Worm (Caenorhabditis elegans): ENCODE data around the gene R13H4.7.
A peak's percentile ranks its signal among the peaks of the same experiment; 100 is the strongest.

Gene R13H4.7

ce11 chrV:11852305-11852704 is 15.7 kb downstream of the R13H4.7 start:
- peak; percentile 60 for TF ChIP-seq fkh-8 (tag; optimal IDR thresholded peaks at IDR 0.05)
- no peak for TF ChIP-seq skn-1 (tag; optimal IDR thresholded peaks at IDR 0.05)
- TF ChIP-seq nhr-47 (tag; optimal IDR thresholded peaks at IDR 0.05) = peak; percentile 34
- no peak for TF ChIP-seq elt-3 (tag; optimal IDR thresholded peaks at IDR 0.05)
- TF ChIP-seq efl-1 (optimal IDR thresholded peaks at IDR 0.05) = no peak
- TF ChIP-seq efl-1 (GFP tag; optimal IDR thresholded peaks at IDR 0.05 in 1 of 2) = peak in 1 of 2 experiments; percentile 83
- TF ChIP-seq lin-14 (GFP tag; optimal IDR thresholded peaks at IDR 0.05) = peak; percentile 24

- TF ChIP-seq lin-35 (GFP tag; optimal IDR thresholded peaks at IDR 0.05) (peak in 1 of 2 experiments; percentile 53), elt-2 (tag; optimal IDR thresholded peaks at IDR 0.05) (peak; percentile 72), irx-1 (tag; optimal IDR thresholded peaks at IDR 0.05) (no peak), unc-98 (GFP tag; IDR thresholded peaks at IDR 0.05) (no peak), sptf-1 (tag; optimal IDR thresholded peaks at IDR 0.05) (no peak), hpl-2 (GFP tag; optimal IDR thresholded peaks at IDR 0.05) (no peak), pag-3 (tag; optimal IDR thresholded peaks at IDR 0.05; ENCODE audit: borderline replicate concordance, insufficient read depth) (no peak), hlh-4 (tag; optimal IDR thresholded peaks at IDR 0.05) (no peak), aly-2 (tag; optimal IDR thresholded peaks at IDR 0.05) (no peak), Y116A8C.19 (tag; optimal IDR thresholded peaks at IDR 0.05; ENCODE audit: borderline replicate concordance) (no peak), lin-14 (GFP tag; optimal IDR thresholded peaks at IDR 0.05) (no peak), elt-3 (tag; optimal IDR thresholded peaks at IDR 0.05) (no peak), fos-1 (tag; optimal IDR thresholded peaks at IDR 0.05) (no peak), ceh-90 (tag; optimal IDR thresholded peaks at IDR 0.05) (no peak), unc-30 (tag; optimal IDR thresholded peaks at IDR 0.05) (no peak), grh-1 (GFP tag; IDR thresholded peaks at IDR 0.05) (no peak), nhr-20 (tag; optimal IDR thresholded peaks at IDR 0.05) (peak; percentile 17), C16A3.4 (tag; optimal IDR thresholded peaks at IDR 0.05) (no peak), F16B12.6 (tag; optimal IDR thresholded peaks at IDR 0.05) (no peak), pqm-1 (tag; optimal IDR thresholded peaks at IDR 0.05) (no peak), dpl-1 (GFP tag; optimal IDR thresholded peaks at IDR 0.05) (no peak), dsc-1 (tag; optimal IDR thresholded peaks at IDR 0.05) (no peak), nhr-11 (tag; optimal IDR thresholded peaks at IDR 0.05) (no peak), jun-1 (tag; optimal IDR thresholded peaks at IDR 0.05) (no peak)
Measured at ce11 chrV:11849408-11849807, 18.6 kb downstream of the R13H4.7 start.

ce11 chrV:11846969-11847368 is 21.1 kb downstream of the R13H4.7 start:
- TF ChIP-seq blmp-1 (tag; optimal IDR thresholded peaks at IDR 0.05) (no peak), ces-1 (GFP tag; optimal IDR thresholded peaks at IDR 0.05) (no peak), hlh-17 (GFP tag; optimal IDR thresholded peaks at IDR 0.05; ENCODE audit: borderline replicate concordance) (no peak), C16A3.4 (tag; optimal IDR thresholded peaks at IDR 0.05) (no peak), lin-35 (GFP tag; optimal IDR thresholded peaks at IDR 0.05) (no peak), egl-13 (tag; optimal IDR thresholded peaks at IDR 0.05) (no peak), nhr-84 (tag; optimal IDR thresholded peaks at IDR 0.05) (no peak), pag-3 (tag; optimal IDR thresholded peaks at IDR 0.05; ENCODE audit: borderline replicate concordance, insufficient read depth) (no peak), ets-5 (GFP tag; IDR thresholded peaks at IDR 0.05) (no peak), nhr-19 (GFP tag; conservative IDR thresholded peaks at IDR 0.05) (no peak), ztf-11 (tag; optimal IDR thresholded peaks at IDR 0.05) (no peak), zag-1 (tag; optimal IDR thresholded peaks at IDR 0.05) (no peak)

ce11 chrV:11845492-11845891 is 22.6 kb downstream of the R13H4.7 start, which contains the start of gene hmp-1:
Gene hmp-1 (plus strand): TSS chrV:11845871.
- TF ChIP-seq efl-1 (optimal IDR thresholded peaks at IDR 0.05) (no peak), efl-1 (GFP tag; optimal IDR thresholded peaks at IDR 0.05 in 1 of 2) (peak in 1 of 2 experiments; percentile 38), dsc-1 (tag; optimal IDR thresholded peaks at IDR 0.05) (no peak)

Measured in whole organism, L1 larva.